Fruit fly (Drosophila melanogaster): Measurements from ENCODE around the gene CG16989.

Gene CG16989

dm6 chrX:769639-770124, 23.3 kb upstream of the CG16989 start, which contains the start of gene fz3 (continued):
- no peak for TF ChIP-seq CG3726 (GFP tag; IDR thresholded peaks at IDR 0.05)
- TF ChIP-seq ro (GFP tag; IDR thresholded peaks at IDR 0.05): no peak
- TF ChIP-seq CG5953 (GFP tag; IDR thresholded peaks at IDR 0.05): no peak
- TF ChIP-seq CoRest (tag; optimal IDR thresholded peaks at IDR 0.05): peak; percentile 26
- TF ChIP-seq Antp (GFP tag; optimal IDR thresholded peaks at IDR 0.05): no peak
- TF ChIP-seq ERR (GFP tag; optimal IDR thresholded peaks at IDR 0.05): no peak

dm6 chrX:771431-772064, 21.4 kb upstream of the CG16989 start:
- TF ChIP-seq NK7.1 (GFP tag; optimal IDR thresholded peaks at IDR 0.05) (no peak), ind (GFP tag; optimal IDR thresholded peaks at IDR 0.05) (peak; percentile 33), Awh (GFP tag; IDR thresholded peaks at IDR 0.05) (no peak), CG10267 (tag; optimal IDR thresholded peaks at IDR 0.05) (peak; percentile 48), sisA (GFP tag; IDR thresholded peaks at IDR 0.05) (peak; percentile 55), CG15696 (tag; optimal IDR thresholded peaks at IDR 0.05) (peak; percentile 12), cwo (GFP tag; optimal IDR thresholded peaks at IDR 0.05) (no peak), stwl (tag; optimal IDR thresholded peaks at IDR 0.05) (no peak), ci (GFP tag; IDR thresholded peaks at IDR 0.05) (peak; percentile 63; the same call in 1 of the 3 replicates), CG11456 (GFP tag; IDR thresholded peaks at IDR 0.05) (no peak), Hr51 (GFP tag; optimal IDR thresholded peaks at IDR 0.05) (peak in 1 of 2 experiments; percentile 31), chm (GFP tag; IDR thresholded peaks at IDR 0.05) (no peak), lab (GFP tag; optimal IDR thresholded peaks at IDR 0.05) (peak; percentile 11), CG13624 (GFP tag; optimal IDR thresholded peaks at IDR 0.05) (no peak), dysf (GFP tag; IDR thresholded peaks at IDR 0.05) (peak; percentile 34; the same call in 1 of the 3 replicates), CG10959 (GFP tag; IDR thresholded peaks at IDR 0.05) (peak; percentile 41; the same call in 1 of the 2 replicates), run (tag; optimal IDR thresholded peaks at IDR 0.05) (no peak), fu2 (GFP tag; optimal IDR thresholded peaks at IDR 0.05) (no peak), bsh (GFP tag; optimal IDR thresholded peaks at IDR 0.05) (peak in 1 of 2 experiments; percentile 68), crp (GFP tag; optimal IDR thresholded peaks at IDR 0.05) (no peak), CG7357 (GFP tag; IDR thresholded peaks at IDR 0.05) (no peak), Xbp1 (GFP tag; optimal IDR thresholded peaks at IDR 0.05) (peak; percentile 52), Eip74EF (GFP tag; optimal IDR thresholded peaks at IDR 0.05) (no peak), CG1603 (tag; optimal IDR thresholded peaks at IDR 0.05) (peak; percentile 76), CG4424 (GFP tag; optimal IDR thresholded peaks at IDR 0.05) (peak; percentile 46), Med (GFP tag) (peak; percentile 83), CG4707 (GFP tag; optimal IDR thresholded peaks at IDR 0.05) (no peak), maf-S (GFP tag; optimal IDR thresholded peaks at IDR 0.05) (no peak), mirr (GFP tag; optimal IDR thresholded peaks at IDR 0.05) (no peak), cas (GFP tag; IDR thresholded peaks at IDR 0.05) (no peak), ftz-f1 (GFP tag; optimal IDR thresholded peaks at IDR 0.05) (no peak), Ssrp (tag; optimal IDR thresholded peaks at IDR 0.05) (peak; percentile 0), Atf-2 (GFP tag; optimal IDR thresholded peaks at IDR 0.05) (peak; percentile 7), corto (GFP tag; optimal IDR thresholded peaks at IDR 0.05) (no peak), CG8290 (GFP tag; optimal IDR thresholded peaks at IDR 0.05) (peak; percentile 19), CG8290 (tag; optimal IDR thresholded peaks at IDR 0.05) (peak in 1 of 2 experiments; percentile 28), CG31388 (GFP tag; optimal IDR thresholded peaks at IDR 0.05) (no peak), CG9215 (GFP tag; IDR thresholded peaks at IDR 0.05) (no peak), amos (GFP tag; IDR thresholded peaks at IDR 0.05; ENCODE audit: partially characterized antibody) (no peak), CG3847 (GFP tag; IDR thresholded peaks at IDR 0.05) (no peak), lola (GFP tag; optimal IDR thresholded peaks at IDR 0.05) (peak in 1 of 3 experiments; percentile 51), otp (GFP tag; IDR thresholded peaks at IDR 0.05) (0 out of 3 replicates have a peak, but pooled peaks have one; percentile 49)
